Fruit fly (Drosophila melanogaster) whole organism, pupa: ENCODE data around the gene CG43135.
A peak's percentile ranks its signal among the peaks of the same experiment; 100 is the strongest.

Experiments used
- CG10348 ChIP-seq: fragments of 200-800 bp; sonication (Bioruptor generic); IDR thresholded peaks from 2 replicates; pipeline ENCODE4 v1.3.6; 2022; ENCODE audit warnings: missing biosample characterization, missing genetic modification characterization
- CG12605 ChIP-seq: fragments of 200-800 bp; sonication (Bioruptor generic); IDR thresholded peaks from 2 replicates; pipeline ENCODE4 v1.3.6; 2022; ENCODE audit warnings: missing biosample characterization, missing genetic modification characterization
- CG13204 ChIP-seq: fragments of 200-800 bp; sonication (Bioruptor generic); optimal IDR thresholded peaks from 2 replicates; lab custom pipeline; 2018; ENCODE audit warnings: missing biosample characterization, mild to moderate bottlenecking, missing genetic modification characterization, moderate library complexity
- CG14655 ChIP-seq: fragments of 200-800 bp; sonication (Bioruptor generic); optimal IDR thresholded peaks from 3 replicates; lab custom pipeline; 2017; ENCODE audit warnings: mild to moderate bottlenecking, missing biosample characterization, missing genetic modification reagents, missing genetic modification characterization
- CG15710 ChIP-seq: fragments of 200-800 bp; sonication (Bioruptor generic); optimal IDR thresholded peaks from 2 replicates; lab custom pipeline; 2018; ENCODE audit warnings: missing biosample characterization, mild to moderate bottlenecking, missing genetic modification characterization, moderate library complexity
- CG17806 ChIP-seq: fragments of 200-800 bp; sonication (Bioruptor generic); optimal IDR thresholded peaks from 2 replicates; lab custom pipeline; 2018; ENCODE audit warnings: missing biosample characterization, mild to moderate bottlenecking, missing genetic modification characterization, moderate library complexity
- CG32121 ChIP-seq: fragments of 200-800 bp; sonication (Bioruptor generic); IDR thresholded peaks from 2 replicates; pipeline ENCODE4 v1.3.6; 2022; ENCODE audit warnings: missing biosample characterization, missing genetic modification characterization
- CG34367 ChIP-seq: fragments of 200-800 bp; sonication (Bioruptor generic); optimal IDR thresholded peaks from 2 replicates; lab custom pipeline; 2018; ENCODE audit warnings: missing biosample characterization, mild to moderate bottlenecking, missing genetic modification characterization
- CG4496 ChIP-seq: fragments of 200-800 bp; sonication (Bioruptor generic); IDR thresholded peaks from 3 replicates; pipeline ENCODE4 v1.3.6; 2022; ENCODE audit warnings: missing biosample characterization, missing genetic modification characterization
- CG8159 ChIP-seq: fragments of 200-800 bp; sonication (Bioruptor generic); optimal IDR thresholded peaks from 3 replicates; lab custom pipeline; 2018; ENCODE audit warnings: missing biosample characterization, mild to moderate bottlenecking, missing genetic modification characterization, moderate library complexity
- CG8301 ChIP-seq: fragments of 200-800 bp; sonication (Bioruptor generic); optimal IDR thresholded peaks from 2 replicates; lab custom pipeline; 2018; ENCODE audit warnings: missing biosample characterization, mild to moderate bottlenecking, missing genetic modification characterization
- CG9948 ChIP-seq: fragments of 200-800 bp; sonication (Bioruptor generic); optimal IDR thresholded peaks from 2 replicates; lab custom pipeline; 2018; ENCODE audit warnings: missing biosample characterization, mild to moderate bottlenecking, missing genetic modification characterization, moderate library complexity
- D1 ChIP-seq: fragments of 200-800 bp; sonication (Bioruptor generic); optimal IDR thresholded peaks from 2 replicates; lab custom pipeline; 2018; ENCODE audit warnings: missing biosample characterization, mild to moderate bottlenecking, missing genetic modification characterization, moderate library complexity
- EcR ChIP-seq: fragments of 200-800 bp; sonication (Bioruptor generic); optimal IDR thresholded peaks from 3 replicates; lab custom pipeline; 2019; ENCODE audit warnings: missing biosample characterization, missing genetic modification characterization, mild to moderate bottlenecking, moderate library complexity, missing genetic modification reagents
- Ets98B ChIP-seq: fragments of 200-800 bp; sonication (Bioruptor generic); IDR thresholded peaks from 2 replicates; pipeline ENCODE4 v1.3.6; 2022; ENCODE audit warnings: missing biosample characterization, missing genetic modification characterization
- Pif1A ChIP-seq: fragments of 200-800 bp; sonication (Bioruptor generic); optimal IDR thresholded peaks from 3 replicates; lab custom pipeline; 2016; ENCODE audit warnings: missing biosample characterization, missing genetic modification characterization
- Pif1B ChIP-seq: fragments of 200-800 bp; sonication (Bioruptor generic); optimal IDR thresholded peaks from 3 replicates; lab custom pipeline; 2016; ENCODE audit warnings: missing biosample characterization, missing genetic modification characterization
- Snoo ChIP-seq: fragments of 200-800 bp; sonication (Bioruptor generic); optimal IDR thresholded peaks from 3 replicates; lab custom pipeline; 2017; ENCODE audit warnings: missing biosample characterization, mild to moderate bottlenecking, missing genetic modification characterization, inconsistent platforms
- fd96Ca ChIP-seq: fragments of 200-800 bp; sonication (Bioruptor generic); IDR thresholded peaks from 3 replicates; pipeline ENCODE4 v1.3.6; 2022; ENCODE audit warnings: missing biosample characterization, missing genetic modification characterization
- gl ChIP-seq: fragments of 200-800 bp; sonication (Bioruptor generic); optimal IDR thresholded peaks from 2 replicates; lab custom pipeline; 2018; ENCODE audit warnings: missing biosample characterization, mild to moderate bottlenecking, missing genetic modification characterization
- rn ChIP-seq: fragments of 200-800 bp; sonication (Bioruptor generic); IDR thresholded peaks from 2 replicates; pipeline ENCODE4 v1.3.6; 2022; ENCODE audit warnings: missing biosample characterization, missing genetic modification characterization

The CG43135 gene

DNA sequence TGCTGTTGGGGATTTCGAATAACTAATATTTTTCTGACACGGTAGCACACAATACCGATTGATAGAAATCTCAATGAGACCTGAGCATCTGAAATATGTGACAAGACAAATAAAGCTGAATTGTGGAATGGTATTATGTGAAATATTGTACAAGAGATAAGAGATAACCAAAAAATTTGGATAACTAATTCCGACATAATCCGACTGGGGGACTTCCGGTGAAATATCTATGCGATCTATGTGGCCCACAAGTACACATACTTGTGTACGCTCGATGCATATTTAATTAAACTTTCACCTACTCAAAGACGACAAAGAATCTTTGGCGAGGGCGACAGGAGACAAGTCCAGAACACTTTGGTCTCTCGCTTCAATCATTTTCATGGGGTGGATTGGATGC is 4.5 kb downstream of the CG43135 start, which contains the start of gene CG15576:
TSS of gene CG15576 (minus strand) at position 101 of the 400 bp plus-strand sequence.
- TF ChIP-seq CG32121 (GFP tag; lab: Robert Waterston, UW), result no peak
- TF ChIP-seq rn (GFP tag; lab: Robert Waterston, UW), result no peak
- TF ChIP-seq Pif1A (GFP tag; lab: Kevin White, UChicago), result no peak
- no peak for TF ChIP-seq CG34367
- no peak for TF ChIP-seq D1 (tag; lab: Kevin White, UChicago)

dm6 chrX:4262661-4263060 is 14.5 kb downstream of the CG43135 start:
- TF ChIP-seq CG8301 (tag; lab: Kevin White, UChicago) (peak; percentile 22), gl (tag; lab: Kevin White, UChicago) (no peak), CG34367 (peak; percentile 14), fd96Ca (GFP tag; lab: Robert Waterston, UW) (peak; percentile 46; the same call in 1 of the 3 replicates), Pif1A (GFP tag; lab: Kevin White, UChicago) (peak; percentile 27), D1 (tag; lab: Kevin White, UChicago) (no peak), Pif1B (GFP tag; lab: Kevin White, UChicago) (no peak), Snoo (tag; lab: Kevin White, UChicago) (no peak), CG14655 (peak; percentile 46), CG8159 (tag; lab: Kevin White, UChicago) (peak; percentile 46), CG15710 (tag; lab: Kevin White, UChicago) (peak; percentile 43), CG17806 (tag; lab: Kevin White, UChicago) (peak; percentile 32), CG9948 (tag; lab: Kevin White, UChicago) (peak; percentile 40), CG4496 (GFP tag; lab: Robert Waterston, UW) (0 out of 3 replicates have a peak, but pooled peaks have one; percentile 37), Ets98B (GFP tag; lab: Robert Waterston, UW) (peak; percentile 26; the same call in 1 of the 2 replicates), CG13204 (no peak)

DNA sequence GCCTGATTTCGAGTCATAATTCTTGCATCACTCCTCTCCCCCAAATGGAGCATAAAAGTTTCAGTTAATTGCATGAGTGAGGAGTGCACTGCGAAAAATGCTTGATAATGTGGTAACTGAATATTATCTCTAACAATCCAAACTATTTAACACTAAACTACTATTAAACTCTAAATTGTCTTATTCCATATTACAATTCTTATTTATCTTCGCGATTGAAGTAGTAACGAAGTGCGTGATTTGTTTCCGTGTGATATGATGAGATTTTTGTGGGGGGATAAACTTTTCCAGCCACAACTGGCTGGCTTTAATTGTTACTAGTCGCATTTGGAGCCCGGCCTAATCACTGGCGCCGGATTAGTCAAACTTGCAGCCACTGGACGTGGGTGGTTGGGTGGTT is 16.1 kb downstream of the CG43135 start:
- TF ChIP-seq CG9948 (tag; lab: Kevin White, UChicago) (peak; percentile 13), CG10348 (GFP tag; lab: Robert Waterston, UW) (no peak), EcR (no peak), CG8159 (tag; lab: Kevin White, UChicago) (peak; percentile 32), Pif1B (GFP tag; lab: Kevin White, UChicago) (no peak), CG17806 (tag; lab: Kevin White, UChicago) (peak; percentile 15), fd96Ca (GFP tag; lab: Robert Waterston, UW) (peak; percentile 61; the same call in 2 of the 3 replicates), CG15710 (tag; lab: Kevin White, UChicago) (peak; percentile 4), CG14655 (peak; percentile 53), CG8301 (tag; lab: Kevin White, UChicago) (peak; percentile 47), Pif1A (GFP tag; lab: Kevin White, UChicago) (peak; percentile 19), Ets98B (GFP tag; lab: Robert Waterston, UW) (peak; percentile 66), CG12605 (GFP tag; lab: Robert Waterston, UW) (0 out of 2 replicates have a peak, but pooled peaks have one; percentile 10), gl (tag; lab: Kevin White, UChicago) (no peak), CG34367 (no peak), rn (GFP tag; lab: Robert Waterston, UW) (0 out of 2 replicates have a peak, but pooled peaks have one; percentile 7), CG13204 (no peak), D1 (tag; lab: Kevin White, UChicago) (no peak), CG4496 (GFP tag; lab: Robert Waterston, UW) (peak; percentile 52; the same call in 2 of the 3 replicates), CG32121 (GFP tag; lab: Robert Waterston, UW) (peak; percentile 64), Snoo (tag; lab: Kevin White, UChicago) (no peak)

DNA sequence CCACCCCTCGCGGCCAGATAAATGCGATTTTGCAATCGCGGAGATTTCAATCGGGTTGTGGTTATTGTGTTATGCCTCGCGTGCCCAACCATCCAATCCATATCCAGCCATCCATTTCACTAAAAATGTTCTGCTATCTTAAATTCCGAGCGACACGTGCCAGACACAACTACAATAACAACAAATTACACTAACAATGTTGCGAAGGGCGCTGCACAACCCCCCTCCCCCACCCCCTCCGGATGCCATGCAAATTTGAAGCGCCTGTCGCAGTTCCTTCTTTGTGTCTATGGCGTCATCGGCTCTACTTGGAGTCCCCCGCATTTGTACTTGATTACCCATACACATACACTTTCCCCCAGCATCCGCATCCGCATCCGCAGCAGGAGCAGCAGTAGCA is 17.1 kb downstream of the CG43135 start:
- no peak for TF ChIP-seq CG17806 (tag; lab: Kevin White, UChicago)
- TF ChIP-seq CG10348 (GFP tag; lab: Robert Waterston, UW), result no peak
- TF ChIP-seq CG9948 (tag; lab: Kevin White, UChicago), result no peak
- no peak for TF ChIP-seq Ets98B (GFP tag; lab: Robert Waterston, UW)
- TF ChIP-seq rn (GFP tag; lab: Robert Waterston, UW), result no peak
- TF ChIP-seq Pif1A (GFP tag; lab: Kevin White, UChicago), result no peak
- TF ChIP-seq EcR, result no peak
- TF ChIP-seq CG8159 (tag; lab: Kevin White, UChicago), result no peak
- TF ChIP-seq fd96Ca (GFP tag; lab: Robert Waterston, UW), result no peak
- TF ChIP-seq CG14655, result no peak
- TF ChIP-seq CG32121 (GFP tag; lab: Robert Waterston, UW), result no peak
- no peak for TF ChIP-seq CG12605 (GFP tag; lab: Robert Waterston, UW)
- no peak for TF ChIP-seq D1 (tag; lab: Kevin White, UChicago)

DNA sequence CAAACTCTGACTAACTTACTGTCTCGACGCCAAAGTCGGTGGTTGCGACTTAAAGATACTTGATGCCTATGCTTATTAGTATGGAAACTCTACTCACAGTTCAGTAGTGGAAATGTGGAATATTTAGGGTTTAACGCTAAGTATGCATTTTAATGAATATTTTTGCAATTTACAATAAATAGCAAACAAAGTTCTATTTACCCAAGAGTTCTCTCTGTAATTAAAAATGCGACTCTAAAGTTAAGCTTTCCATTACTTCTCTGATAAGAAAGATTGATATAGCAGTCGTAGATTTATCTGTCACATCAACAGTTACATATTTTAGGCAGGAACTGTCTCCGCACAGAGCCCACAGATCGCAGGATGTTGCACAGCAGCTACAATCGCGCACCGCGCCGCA is 17.6 kb downstream of the CG43135 start, which contains the start of gene CG12691:
TSS of gene CG12691 (plus strand) at position 301 of the 400 bp plus-strand sequence.
- TF ChIP-seq CG15710 (tag; lab: Kevin White, UChicago) (no peak), CG32121 (GFP tag; lab: Robert Waterston, UW) (no peak), CG13204 (no peak)

- TF ChIP-seq CG34367 (no peak), D1 (tag; lab: Kevin White, UChicago) (no peak), CG17806 (tag; lab: Kevin White, UChicago) (no peak), CG10348 (GFP tag; lab: Robert Waterston, UW) (no peak), CG9948 (tag; lab: Kevin White, UChicago) (no peak), Pif1A (GFP tag; lab: Kevin White, UChicago) (no peak), fd96Ca (GFP tag; lab: Robert Waterston, UW) (no peak), CG15710 (tag; lab: Kevin White, UChicago) (no peak), Snoo (tag; lab: Kevin White, UChicago) (no peak), CG32121 (GFP tag; lab: Robert Waterston, UW) (no peak), EcR (no peak), CG8301 (tag; lab: Kevin White, UChicago) (no peak), CG12605 (GFP tag; lab: Robert Waterston, UW) (no peak), CG8159 (tag; lab: Kevin White, UChicago) (no peak), CG13204 (no peak), CG4496 (GFP tag; lab: Robert Waterston, UW) (no peak), gl (tag; lab: Kevin White, UChicago) (no peak)
These were observed 20.2 kb downstream of the CG43135 start, which contains the start of gene CG15572 for dm6 chrX:4268401-4268800. CG15572 (plus strand) TSS chrX:4268701.
